Fruit fly (Drosophila melanogaster) whole organism, prepupa: ENCODE measurements around the gene Cdc6.

Source experiments
- CG11294 ChIP-seq: fragments of 200-800 bp; sonication (Bioruptor generic); IDR thresholded peaks from 2 replicates; pipeline ENCODE4 v1.3.6; 2022; ENCODE audit warnings: missing biosample characterization, missing genetic modification characterization
- CG16779 ChIP-seq: fragments of 200-800 bp; sonication (Bioruptor generic); optimal IDR thresholded peaks from 3 replicates; lab custom pipeline; 2017; ENCODE audit warnings: missing biosample characterization, mild to moderate bottlenecking, missing genetic modification characterization
- CG6163 ChIP-seq: fragments of 200-800 bp; sonication (Bioruptor generic); IDR thresholded peaks from 3 replicates; pipeline ENCODE4 v1.3.6; 2022; ENCODE audit warnings: missing biosample characterization, missing genetic modification characterization
- Gug ChIP-seq: fragments of 200-800 bp; sonication (Bioruptor generic); IDR thresholded peaks from 2 replicates; pipeline ENCODE4 v1.3.6; 2022; ENCODE audit warnings: missing biosample characterization, missing genetic modification characterization
- net ChIP-seq: fragments of 200-800 bp; sonication (Bioruptor generic); optimal IDR thresholded peaks from 3 replicates; lab custom pipeline; 2016; ENCODE audit warnings: missing biosample characterization, missing genetic modification characterization

DNA sequence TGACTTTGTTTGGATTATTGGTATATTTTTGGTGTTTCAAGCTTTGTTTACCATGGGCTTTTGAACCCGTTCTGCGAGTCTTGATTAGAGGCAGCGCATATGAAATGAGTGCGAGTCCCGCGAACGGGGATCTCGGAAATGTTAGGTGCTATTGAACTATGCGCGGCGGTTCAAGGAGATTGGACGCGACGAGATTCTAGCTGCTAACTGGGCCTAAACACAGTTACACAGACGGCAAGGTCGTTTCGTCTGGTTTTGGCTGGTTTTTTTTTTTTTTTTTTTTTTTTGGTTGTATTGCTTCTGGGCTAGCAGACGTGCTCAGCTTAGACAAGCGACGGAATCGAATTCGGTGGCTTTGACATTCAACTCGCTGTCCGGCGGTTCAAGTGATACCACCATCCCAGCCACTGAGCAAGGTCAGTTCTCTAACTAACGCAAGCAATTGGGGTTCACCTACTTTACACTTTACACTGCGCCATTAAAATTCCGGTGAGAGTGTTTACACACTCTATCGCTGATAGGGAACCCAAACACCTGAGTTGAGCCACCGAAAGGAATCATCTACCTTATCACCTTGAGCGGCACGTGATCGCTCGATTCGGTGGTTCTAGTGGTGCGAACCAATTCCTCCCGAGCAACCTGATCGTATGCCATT, 48.2 kb upstream of the Cdc6 start:
- TF ChIP-seq CG6163 (GFP tag; lab: Robert Waterston, UW) (no peak), CG11294 (GFP tag; lab: Robert Waterston, UW) (no peak), net (GFP tag; lab: Kevin White, UChicago) (no peak), CG16779 (tag; lab: Kevin White, UChicago) (no peak), Gug (GFP tag; lab: Robert Waterston, UW) (no peak)
